Worm (Caenorhabditis elegans) whole organism, L3 larva: ENCODE measurements around the gene F28C6.8.
A peak's percentile ranks its signal among the peaks of the same experiment; 100 is the strongest.

Experiments used
- R02D3.7 ChIP-seq: fragments of 150-350 bp; optimal IDR thresholded peaks from 2 replicates; lab custom pipeline; 2014; ENCODE audit warnings: missing biosample characterization, missing genetic modification characterization
- ZK546.5 ChIP-seq: sonication (generic microtip); optimal IDR thresholded peaks from 2 replicates; lab custom pipeline; 2017; ENCODE audit warnings: missing biosample characterization, missing genetic modification characterization
- aly-2 ChIP-seq: fragments of 150-350 bp; optimal IDR thresholded peaks from 2 replicates; lab custom pipeline; 2014; ENCODE audit warnings: missing biosample characterization, missing genetic modification characterization
- ama-1 ChIP-seq: fragments of 150-350 bp; optimal IDR thresholded peaks from 2 replicates; lab custom pipeline; 2018
- ceh-16 ChIP-seq: sonication (generic microtip); optimal IDR thresholded peaks from 2 replicates; lab custom pipeline; 2017; ENCODE audit warnings: missing biosample characterization, missing genetic modification characterization
- ceh-82 ChIP-seq: fragments of 150-350 bp; optimal IDR thresholded peaks from 2 replicates; lab custom pipeline; 2014; ENCODE audit warnings: missing biosample characterization, missing genetic modification characterization
- ceh-9 ChIP-seq: sonication (generic microtip); optimal IDR thresholded peaks from 2 replicates; lab custom pipeline; 2018; ENCODE audit warnings: missing biosample characterization, missing genetic modification characterization
- daf-12 ChIP-seq: fragments of 150-350 bp; optimal IDR thresholded peaks from 2 replicates; lab custom pipeline; 2014; ENCODE audit warnings: missing biosample characterization, missing genetic modification reagents, missing genetic modification characterization
- elt-1 ChIP-seq: fragments of 150-350 bp; optimal IDR thresholded peaks from 2 replicates; lab custom pipeline; 2014; ENCODE audit warnings: missing biosample characterization, missing genetic modification characterization
- elt-2 ChIP-seq: sonication (generic microtip); optimal IDR thresholded peaks from 2 replicates; lab custom pipeline; 2016; ENCODE audit warnings: missing genetic modification reagents, mild to moderate bottlenecking, missing genetic modification characterization, missing compliant biosample characterization
- elt-3 ChIP-seq, 3 experiments: fragments of 150-350 bp in 1 of 3; sonication (generic microtip) in 2 of 3; optimal IDR thresholded peaks; 2 replicates in 2 of 3; 4 replicates in 1 of 3; lab custom pipeline; 2014 to 2017; ENCODE audit warnings: missing biosample characterization in 3 of 3, missing genetic modification characterization in 3 of 3
- eor-1 ChIP-seq, 2 experiments: fragments of 150-350 bp; optimal IDR thresholded peaks; 2 replicates each; lab custom pipeline; 2014 to 2018; ENCODE audit warnings: missing biosample characterization in 2 of 2, missing genetic modification characterization in 2 of 2
- fos-1 ChIP-seq: fragments of 150-350 bp; optimal IDR thresholded peaks from 2 replicates; lab custom pipeline; 2014; ENCODE audit warnings: missing biosample characterization, missing genetic modification characterization
- hmg-11 ChIP-seq: sonication (generic microtip); optimal IDR thresholded peaks from 2 replicates; lab custom pipeline; 2016; ENCODE audit warnings: missing genetic modification characterization, missing compliant biosample characterization
- lin-15B ChIP-seq: fragments of 150-350 bp; optimal IDR thresholded peaks from 2 replicates; lab custom pipeline; 2014; ENCODE audit warnings: missing biosample characterization, missing genetic modification characterization
- mml-1 ChIP-seq: fragments of 150-350 bp; sonication (generic microtip); optimal IDR thresholded peaks from 3 replicates; lab custom pipeline; 2014; ENCODE audit warnings: missing biosample characterization, missing genetic modification characterization
- nfya-1 ChIP-seq: sonication (generic microtip); optimal IDR thresholded peaks from 2 replicates; lab custom pipeline; 2017; ENCODE audit warnings: missing genetic modification characterization, mild to moderate bottlenecking, missing compliant biosample characterization, antibody characterized with exemption, moderate library complexity; ENCODE audit not compliant: insufficient read depth
- nhr-11 ChIP-seq: fragments of 150-350 bp; optimal IDR thresholded peaks from 2 replicates; lab custom pipeline; 2014; ENCODE audit warnings: missing biosample characterization, missing genetic modification characterization
- nhr-12 ChIP-seq: fragments of 150-350 bp; optimal IDR thresholded peaks from 2 replicates; lab custom pipeline; 2014; ENCODE audit warnings: missing biosample characterization, missing genetic modification characterization
- nhr-23 ChIP-seq: fragments of 150-350 bp; optimal IDR thresholded peaks from 2 replicates; lab custom pipeline; 2014; ENCODE audit warnings: missing biosample characterization, missing genetic modification reagents, missing genetic modification characterization
- nhr-237 ChIP-seq: fragments of 150-350 bp; optimal IDR thresholded peaks from 2 replicates; lab custom pipeline; 2014; ENCODE audit warnings: missing biosample characterization, missing genetic modification characterization
- nhr-28 ChIP-seq: fragments of 150-350 bp; optimal IDR thresholded peaks from 2 replicates; lab custom pipeline; 2014; ENCODE audit warnings: missing biosample characterization, missing genetic modification characterization
- nhr-43 ChIP-seq: sonication (generic microtip); optimal IDR thresholded peaks from 2 replicates; lab custom pipeline; 2016; ENCODE audit warnings: mild to moderate bottlenecking, missing genetic modification characterization, missing compliant biosample characterization; ENCODE audit not compliant: poor library complexity, severe bottlenecking
- nhr-67 ChIP-seq: fragments of 150-350 bp; optimal IDR thresholded peaks from 2 replicates; lab custom pipeline; 2014; ENCODE audit warnings: missing biosample characterization, missing genetic modification characterization
- nhr-76 ChIP-seq: fragments of 150-350 bp; sonication (generic microtip); optimal IDR thresholded peaks from 5 replicates; lab custom pipeline; 2014; ENCODE audit warnings: missing biosample characterization, missing genetic modification characterization
- pha-4 ChIP-seq: fragments of 150-350 bp; optimal IDR thresholded peaks from 2 replicates; lab custom pipeline; 2014; ENCODE audit warnings: missing biosample characterization, missing genetic modification reagents, missing genetic modification characterization
- pqm-1 ChIP-seq: fragments of 150-350 bp; optimal IDR thresholded peaks from 2 replicates; lab custom pipeline; 2017; ENCODE audit warnings: missing biosample characterization, missing genetic modification characterization, inconsistent platforms
- sea-2 ChIP-seq: fragments of 150-350 bp; sonication (generic microtip); optimal IDR thresholded peaks from 4 replicates; lab custom pipeline; 2014; ENCODE audit warnings: missing biosample characterization, missing genetic modification reagents, missing genetic modification characterization
- skn-1 ChIP-seq: fragments of 150-350 bp; optimal IDR thresholded peaks from 2 replicates; lab custom pipeline; 2014; ENCODE audit warnings: missing biosample characterization, missing genetic modification characterization
- snpc-4 ChIP-seq: fragments of 150-350 bp; optimal IDR thresholded peaks from 2 replicates; lab custom pipeline; 2014; ENCODE audit warnings: missing biosample characterization, missing genetic modification characterization
- tbx-2 ChIP-seq: sonication (generic microtip); optimal IDR thresholded peaks from 2 replicates; lab custom pipeline; 2016; ENCODE audit warnings: mild to moderate bottlenecking, missing genetic modification characterization, missing compliant biosample characterization
- unc-39 ChIP-seq: sonication (generic microtip); optimal IDR thresholded peaks from 4 replicates; lab custom pipeline; 2017; ENCODE audit warnings: missing biosample characterization, missing genetic modification characterization
- unc-62 ChIP-seq: fragments of 150-350 bp; sonication (generic microtip); optimal IDR thresholded peaks from 4 replicates; lab custom pipeline; 2014; ENCODE audit warnings: missing biosample characterization, missing genetic modification reagents, missing genetic modification characterization
- zag-1 ChIP-seq: fragments of 150-350 bp; optimal IDR thresholded peaks from 2 replicates; lab custom pipeline; 2014; ENCODE audit warnings: missing biosample characterization, missing genetic modification characterization
- ztf-11 ChIP-seq: fragments of 150-350 bp; optimal IDR thresholded peaks from 2 replicates; lab custom pipeline; 2014; ENCODE audit warnings: missing biosample characterization, missing genetic modification characterization
- ztf-4 ChIP-seq: fragments of 150-350 bp; optimal IDR thresholded peaks from 2 replicates; lab custom pipeline; 2014; ENCODE audit warnings: missing biosample characterization, missing genetic modification characterization

Gene F28C6.8

ce11 chrII:8570977-8571376 lies 35.7 kb upstream of the F28C6.8 start, which contains the start of gene bcs-1:
Gene bcs-1, plus strand, starts transcription at chrII:8571085.
- no peak for TF ChIP-seq snpc-4
- no peak for TF ChIP-seq hmg-11
- TF ChIP-seq ztf-11 (tag; lab: Kevin White, UChicago), result no peak
- no peak for TF ChIP-seq tbx-2
- TF ChIP-seq ceh-16 (tag; lab: Kevin White, UChicago), result no peak
- TF ChIP-seq pha-4 (tag; lab: Kevin White, UChicago), result no peak
- no peak for TF ChIP-seq nhr-11 (tag; lab: Kevin White, UChicago)
- no peak for TF ChIP-seq nhr-237 (tag; lab: Kevin White, UChicago)
- no peak for TF ChIP-seq pqm-1 (tag; lab: Kevin White, UChicago)
- no peak for TF ChIP-seq fos-1
- TF ChIP-seq skn-1 (tag; lab: Kevin White, UChicago), result no peak
- no peak for TF ChIP-seq ceh-82 (tag; lab: Kevin White, UChicago)
- TF ChIP-seq ama-1, result no peak
- no peak for TF ChIP-seq ZK546.5
- no peak for TF ChIP-seq zag-1
- no peak for TF ChIP-seq nhr-12 (tag; lab: Kevin White, UChicago)
- no peak for TF ChIP-seq daf-12 (tag; lab: Kevin White, UChicago)
- TF ChIP-seq nfya-1, result no peak

ce11 chrII:8573044-8573443 lies 33.6 kb upstream of the F28C6.8 start, which contains the start of gene F54C9.7:
Gene F54C9.7, plus strand, starts transcription at chrII:8573344.
- TF ChIP-seq elt-1 (tag; lab: Kevin White, UChicago), result no peak
- no peak for TF ChIP-seq nhr-237 (tag; lab: Kevin White, UChicago)
- no peak for TF ChIP-seq ceh-82 (tag; lab: Kevin White, UChicago)
- no peak for TF ChIP-seq unc-39 (tag; lab: Kevin White, UChicago)
- no peak for TF ChIP-seq fos-1
- TF ChIP-seq nhr-11 (tag; lab: Kevin White, UChicago), result no peak
- no peak for TF ChIP-seq eor-1 (tag; optimal IDR thresholded peaks at IDR 0.05; lab: Kevin White, UChicago)
- TF ChIP-seq ceh-16 (tag; lab: Kevin White, UChicago), result no peak

ce11 chrII:8575184-8575583 lies 31.5 kb upstream of the F28C6.8 start, which contains the start of gene puf-5:
Gene puf-5, plus strand, starts transcription at chrII:8575541.
- no peak for TF ChIP-seq ztf-11 (tag; lab: Kevin White, UChicago)
- no peak for TF ChIP-seq lin-15B (tag; lab: Kevin White, UChicago)
- TF ChIP-seq nhr-12 (tag; lab: Kevin White, UChicago), result no peak
- TF ChIP-seq nhr-11 (tag; lab: Kevin White, UChicago), result no peak
- no peak for TF ChIP-seq nhr-28 (tag; lab: Kevin White, UChicago)
- no peak for TF ChIP-seq elt-1 (tag; lab: Kevin White, UChicago)
- TF ChIP-seq nhr-76 (tag; lab: Kevin White, UChicago), result no peak
- TF ChIP-seq R02D3.7, result no peak
- no peak for TF ChIP-seq aly-2 (tag; lab: Kevin White, UChicago)
- TF ChIP-seq ceh-16 (tag; lab: Kevin White, UChicago), result no peak
- no peak for TF ChIP-seq daf-12 (tag; lab: Kevin White, UChicago)
- no peak for TF ChIP-seq snpc-4
- no peak for TF ChIP-seq fos-1
- no peak for TF ChIP-seq ceh-9 (tag; lab: Kevin White, UChicago)
- no peak for TF ChIP-seq elt-2 (tag; lab: Kevin White, UChicago)
- no peak for TF ChIP-seq pqm-1 (tag; lab: Kevin White, UChicago)
- TF ChIP-seq unc-62 (GFP tag; lab: Kevin White, UChicago), result no peak
- TF ChIP-seq nhr-23 (tag; lab: Kevin White, UChicago), result no peak

ce11 chrII:8577509-8578099 lies 29.0 kb upstream of the F28C6.8 start, which contains the start of gene F54C9.9:
Gene F54C9.9, plus strand, starts transcription at chrII:8578049.
- TF ChIP-seq nhr-11 (tag; lab: Kevin White, UChicago), result no peak
- peak; percentile 35 for TF ChIP-seq nhr-67 (tag; lab: Kevin White, UChicago)
- TF ChIP-seq mml-1 (tag; lab: Kevin White, UChicago), result no peak
- peak; percentile 71 for TF ChIP-seq pha-4 (tag; lab: Kevin White, UChicago)
- TF ChIP-seq elt-2 (tag; lab: Kevin White, UChicago), result no peak
- no peak for TF ChIP-seq nhr-43 (tag; lab: Kevin White, UChicago)
- no peak for TF ChIP-seq nhr-12 (tag; lab: Kevin White, UChicago)
- TF ChIP-seq nfya-1, result peak; percentile 21
- no peak for TF ChIP-seq elt-3 (tag; optimal IDR thresholded peaks at IDR 0.05; lab: Kevin White, UChicago)
- no peak for TF ChIP-seq sea-2
- TF ChIP-seq ztf-4 (tag; lab: Kevin White, UChicago), result no peak
- TF ChIP-seq lin-15B (tag; lab: Kevin White, UChicago), result peak; percentile 42
- TF ChIP-seq, all 47 proteins: peak for 4
